Fruit fly (Drosophila melanogaster) Kc167 (cell line): ENCODE data around the gene Rpp14a.

ENCODE experiments used
- Myc ChIP-seq: fragments of >200 bp; optimal IDR thresholded peaks from 2 replicates; lab custom pipeline; 2017; ENCODE audit warnings: missing external identifiers
- Sin3A ChIP-seq: fragments of >200 bp; optimal IDR thresholded peaks from 2 replicates; lab custom pipeline; 2018; ENCODE audit warnings: missing external identifiers
- h ChIP-seq: fragments of >200 bp; optimal IDR thresholded peaks from 3 replicates; lab custom pipeline; 2018; ENCODE audit warnings: missing external identifiers
- insv ChIP-seq: fragments of >200 bp; optimal IDR thresholded peaks from 3 replicates; lab custom pipeline; 2018; ENCODE audit warnings: missing external identifiers
- psq ChIP-seq: fragments of >200 bp; optimal IDR thresholded peaks from 2 replicates; lab custom pipeline; 2017; ENCODE audit warnings: missing external identifiers
- ttk ChIP-seq: sonication (Bioruptor generic); optimal IDR thresholded peaks from 2 replicates; lab custom pipeline; 2017; ENCODE audit warnings: missing external identifiers

DNA sequence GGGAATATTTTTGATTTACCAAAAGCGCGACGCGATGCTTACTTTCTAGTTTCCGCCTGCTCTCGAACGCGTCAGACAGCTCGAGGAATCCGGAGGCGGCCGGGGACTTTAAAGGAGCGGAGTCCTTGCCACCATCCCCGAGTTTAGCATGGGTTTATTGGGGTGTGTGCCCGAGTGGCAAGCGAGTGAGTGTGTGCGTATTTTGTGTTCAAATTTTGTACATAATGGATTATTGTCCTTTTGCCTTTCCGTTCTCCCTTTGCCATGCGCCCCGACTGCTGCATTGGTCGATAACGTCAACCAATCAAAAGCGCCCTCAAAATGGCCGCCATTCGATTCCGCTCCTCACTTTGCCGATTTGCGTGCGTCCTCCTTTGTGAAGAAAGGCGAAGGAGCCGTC lies 26.6 kb upstream of the Rpp14a start:
- no peak for TF ChIP-seq ttk
- no peak for TF ChIP-seq insv
- no peak for TF ChIP-seq Sin3A (lab: Kevin White, UChicago)
- TF ChIP-seq h = no peak
- TF ChIP-seq psq (lab: Kevin White, UChicago) = no peak
- no peak for TF ChIP-seq Myc (lab: Kevin White, UChicago)
